Worm (Caenorhabditis elegans) whole organism, L1 larva: ENCODE data around the gene tsen-54.

ENCODE experiments used
- F16B12.6 ChIP-seq: fragments of 150-350 bp; optimal IDR thresholded peaks from 2 replicates; lab custom pipeline; 2014; ENCODE audit warnings: missing biosample characterization, missing genetic modification characterization
- Y116A8C.19 ChIP-seq: sonication (generic microtip); optimal IDR thresholded peaks from 2 replicates; lab custom pipeline; 2016; ENCODE audit warnings: missing compliant biosample characterization, missing genetic modification characterization, borderline replicate concordance
- alr-1 ChIP-seq: fragments of 200-800 bp; sonication (Bioruptor generic); optimal IDR thresholded peaks from 2 replicates; lab custom pipeline; 2018; ENCODE audit warnings: borderline replicate concordance, mild to moderate bottlenecking, missing genetic modification characterization, missing compliant biosample characterization
- aly-2 ChIP-seq: fragments of 150-350 bp; optimal IDR thresholded peaks from 2 replicates; lab custom pipeline; 2014; ENCODE audit warnings: missing biosample characterization, missing genetic modification characterization
- ama-1 ChIP-seq: fragments of 150-350 bp; optimal IDR thresholded peaks from 2 replicates; lab custom pipeline; 2014
- ceh-63 ChIP-seq: fragments of 200-800 bp; sonication (Bioruptor generic); optimal IDR thresholded peaks from 2 replicates; lab custom pipeline; 2018; ENCODE audit warnings: mild to moderate bottlenecking, missing genetic modification characterization, missing compliant biosample characterization
- ceh-82 ChIP-seq, 3 experiments: fragments of 150-350 bp in 1 of 3; sonication (generic microtip) in 2 of 3; optimal IDR thresholded peaks; 2 replicates each; lab custom pipeline; 2014 to 2017; ENCODE audit warnings: missing biosample characterization in 3 of 3, missing genetic modification characterization in 3 of 3
- ceh-88 ChIP-seq: fragments of 200-800 bp; sonication (Bioruptor generic); IDR thresholded peaks from 2 replicates; pipeline ENCODE4 v1.3.6; 2022; ENCODE audit warnings: missing genetic modification characterization, missing compliant biosample characterization
- dsc-1 ChIP-seq: sonication (generic microtip); optimal IDR thresholded peaks from 2 replicates; lab custom pipeline; 2016; ENCODE audit warnings: mild to moderate bottlenecking, missing genetic modification characterization, missing compliant biosample characterization
- efl-1 ChIP-seq, 4 experiments: fragments of 150-350 bp; optimal IDR thresholded peaks in 3 of 4; peaks in 1 of 4; 1 replicate in 1 of 4; 2 replicates in 3 of 4; lab custom pipeline; 2014; ENCODE audit warnings: missing biosample characterization in 2 of 4, missing genetic modification characterization in 2 of 4, missing genetic modification reagents in 2 of 4
- efl-3 ChIP-seq: fragments of 200-800 bp; sonication (Bioruptor generic); optimal IDR thresholded peaks from 2 replicates; lab custom pipeline; 2018; ENCODE audit warnings: mild to moderate bottlenecking, missing genetic modification characterization, missing compliant biosample characterization
- elt-2 ChIP-seq: sonication (generic microtip); optimal IDR thresholded peaks from 2 replicates; lab custom pipeline; 2016; ENCODE audit warnings: missing genetic modification characterization, mild to moderate bottlenecking, inconsistent platforms, missing compliant biosample characterization, missing genetic modification reagents
- elt-3 ChIP-seq, 6 experiments: fragments of 150-350 bp in 1 of 6; sonication (generic microtip); optimal IDR thresholded peaks; 2 replicates each; lab custom pipeline; 2017 to 2018; ENCODE audit warnings: missing biosample characterization in 6 of 6, missing genetic modification characterization in 6 of 6, inconsistent platforms in 1 of 6
- ets-5 ChIP-seq: fragments of 200-800 bp; sonication (Bioruptor generic); IDR thresholded peaks from 2 replicates; pipeline ENCODE4 v1.3.6; 2022; ENCODE audit warnings: missing genetic modification characterization, missing compliant biosample characterization
- fkh-4 ChIP-seq: sonication (generic microtip); optimal IDR thresholded peaks from 2 replicates; lab custom pipeline; 2016; ENCODE audit warnings: missing compliant biosample characterization, missing genetic modification characterization, borderline replicate concordance
- fkh-8 ChIP-seq: sonication (generic microtip); optimal IDR thresholded peaks from 2 replicates; lab custom pipeline; 2016; ENCODE audit warnings: mild to moderate bottlenecking, missing genetic modification characterization, missing compliant biosample characterization
- grh-1 ChIP-seq: fragments of 200-800 bp; sonication (Bioruptor generic); IDR thresholded peaks from 2 replicates; pipeline ENCODE4 v1.3.6; 2022; ENCODE audit warnings: missing genetic modification reagents, missing genetic modification characterization, missing compliant biosample characterization
- hlh-17 ChIP-seq: fragments of 200-800 bp; sonication (Bioruptor generic); optimal IDR thresholded peaks from 2 replicates; lab custom pipeline; 2018; ENCODE audit warnings: missing genetic modification characterization, mild to moderate bottlenecking, missing compliant biosample characterization, moderate library complexity, borderline replicate concordance
- irx-1 ChIP-seq: sonication (generic microtip); optimal IDR thresholded peaks from 2 replicates; lab custom pipeline; 2016; ENCODE audit warnings: missing genetic modification characterization, missing compliant biosample characterization
- jun-1 ChIP-seq: fragments of 150-350 bp; optimal IDR thresholded peaks from 2 replicates; lab custom pipeline; 2014; ENCODE audit warnings: missing biosample characterization, missing genetic modification reagents, missing genetic modification characterization
- lin-14 ChIP-seq: fragments of 200-800 bp; sonication (Bioruptor generic); optimal IDR thresholded peaks from 2 replicates; lab custom pipeline; 2018; ENCODE audit warnings: mild to moderate bottlenecking, missing genetic modification characterization, moderate library complexity, missing compliant biosample characterization
- lin-15B ChIP-seq: fragments of 150-350 bp; sonication (generic microtip); optimal IDR thresholded peaks from 3 replicates; lab custom pipeline; 2014; ENCODE audit warnings: missing biosample characterization, missing genetic modification characterization
- lir-3 ChIP-seq: sonication (generic microtip); optimal IDR thresholded peaks from 2 replicates; lab custom pipeline; 2016; ENCODE audit warnings: mild to moderate bottlenecking, missing genetic modification characterization, moderate library complexity, missing compliant biosample characterization; ENCODE audit not compliant: poor library complexity
- lsy-2 ChIP-seq, 2 experiments: fragments of 150-350 bp; optimal IDR thresholded peaks; 2 replicates each; lab custom pipeline; 2014; ENCODE audit warnings: missing biosample characterization in 2 of 2, missing genetic modification characterization in 2 of 2
- mab-9 ChIP-seq: fragments of 200-800 bp; sonication (Bioruptor generic); IDR thresholded peaks from 2 replicates; pipeline ENCODE4 v1.3.6; 2022; ENCODE audit warnings: missing genetic modification reagents, missing genetic modification characterization, missing compliant biosample characterization
- mef-2 ChIP-seq: fragments of 150-350 bp; optimal IDR thresholded peaks from 2 replicates; lab custom pipeline; 2014; ENCODE audit warnings: missing biosample characterization, missing genetic modification characterization
- mep-1 ChIP-seq: fragments of 150-350 bp; optimal IDR thresholded peaks from 2 replicates; lab custom pipeline; 2014; ENCODE audit warnings: missing biosample characterization, missing genetic modification characterization
- nhr-12 ChIP-seq: sonication (generic microtip); optimal IDR thresholded peaks from 2 replicates; lab custom pipeline; 2017; ENCODE audit warnings: missing biosample characterization, missing genetic modification characterization
- nhr-19 ChIP-seq: fragments of 200-800 bp; sonication (Bioruptor generic); conservative IDR thresholded peaks from 2 replicates; pipeline ENCODE4 v1.3.6; 2022; ENCODE audit warnings: missing genetic modification characterization, missing compliant biosample characterization
- nhr-20 ChIP-seq: sonication (generic microtip); optimal IDR thresholded peaks from 2 replicates; lab custom pipeline; 2016; ENCODE audit warnings: mild to moderate bottlenecking, missing genetic modification characterization, missing compliant biosample characterization
- nhr-237 ChIP-seq: fragments of 150-350 bp; optimal IDR thresholded peaks from 2 replicates; lab custom pipeline; 2014; ENCODE audit warnings: missing biosample characterization, missing genetic modification characterization
- nhr-28 ChIP-seq: fragments of 150-350 bp; optimal IDR thresholded peaks from 2 replicates; lab custom pipeline; 2014; ENCODE audit warnings: missing biosample characterization, missing genetic modification characterization
- nhr-71 ChIP-seq: sonication (generic microtip); optimal IDR thresholded peaks from 2 replicates; lab custom pipeline; 2016; ENCODE audit warnings: mild to moderate bottlenecking, missing genetic modification characterization, moderate library complexity, missing compliant biosample characterization
- nhr-77 ChIP-seq: fragments of 150-350 bp; optimal IDR thresholded peaks from 2 replicates; lab custom pipeline; 2014; ENCODE audit warnings: missing biosample characterization, missing genetic modification characterization
- nhr-85 ChIP-seq: sonication (generic microtip); peaks from one replicate; lab custom pipeline; 2016; ENCODE audit warnings: missing genetic modification characterization, inconsistent platforms, missing compliant biosample characterization
- nhr-90 ChIP-seq: sonication (generic microtip); optimal IDR thresholded peaks from 2 replicates; lab custom pipeline; 2016; ENCODE audit warnings: mild to moderate bottlenecking, missing genetic modification characterization, missing compliant biosample characterization; ENCODE audit not compliant: poor library complexity
- pag-3 ChIP-seq: sonication (generic microtip); optimal IDR thresholded peaks from 2 replicates; lab custom pipeline; 2017; ENCODE audit warnings: missing genetic modification characterization, mild to moderate bottlenecking, missing compliant biosample characterization, antibody characterized with exemption, borderline replicate concordance; ENCODE audit not compliant: insufficient read depth
- pax-3 ChIP-seq: fragments of 200-800 bp; sonication (Bioruptor generic); optimal IDR thresholded peaks from 2 replicates; lab custom pipeline; 2018; ENCODE audit warnings: mild to moderate bottlenecking, missing genetic modification characterization, moderate library complexity, missing compliant biosample characterization
- swsn-7 ChIP-seq: sonication (generic microtip); optimal IDR thresholded peaks from 2 replicates; lab custom pipeline; 2016; ENCODE audit warnings: missing genetic modification characterization, missing compliant biosample characterization
- tlp-1 ChIP-seq: fragments of 150-350 bp; optimal IDR thresholded peaks from 2 replicates; lab custom pipeline; 2014; ENCODE audit warnings: missing biosample characterization, missing genetic modification characterization
- unc-62 ChIP-seq: fragments of 150-350 bp; optimal IDR thresholded peaks from 2 replicates; lab custom pipeline; 2014; ENCODE audit warnings: missing biosample characterization, missing genetic modification reagents, missing genetic modification characterization
- unc-98 ChIP-seq: fragments of 200-800 bp; sonication (Bioruptor generic); IDR thresholded peaks from 2 replicates; pipeline ENCODE4 v1.3.6; 2022; ENCODE audit warnings: missing genetic modification characterization, missing compliant biosample characterization
- xbp-1 ChIP-seq: sonication (generic microtip); optimal IDR thresholded peaks from 2 replicates; lab custom pipeline; 2016; ENCODE audit warnings: missing genetic modification characterization, missing compliant biosample characterization
- zag-1 ChIP-seq: fragments of 150-350 bp; optimal IDR thresholded peaks from 2 replicates; lab custom pipeline; 2014; ENCODE audit warnings: missing biosample characterization, missing genetic modification characterization
- zip-4 ChIP-seq: fragments of 200-800 bp; sonication (Bioruptor generic); optimal IDR thresholded peaks from 2 replicates; lab custom pipeline; 2018; ENCODE audit warnings: mild to moderate bottlenecking, missing genetic modification characterization, moderate library complexity, missing compliant biosample characterization
- ztf-11 ChIP-seq, 2 experiments: sonication (generic microtip); optimal IDR thresholded peaks; 2 replicates each; lab custom pipeline; 2016 to 2017; ENCODE audit warnings: missing genetic modification characterization in 2 of 2, missing biosample characterization in 1 of 2, missing compliant biosample characterization in 1 of 2
- ztf-4 ChIP-seq: fragments of 150-350 bp; optimal IDR thresholded peaks from 2 replicates; lab custom pipeline; 2014; ENCODE audit warnings: missing biosample characterization, missing genetic modification characterization

tsen-54 gene

ce11 chrIV:1906697-1907096, 41.3 kb upstream of the tsen-54 start:
- TF ChIP-seq pag-3 (no peak), hlh-17 (GFP tag; lab: Kevin White, UChicago) (no peak), nhr-71 (tag; lab: Kevin White, UChicago) (peak; percentile 4), elt-2 (tag; lab: Kevin White, UChicago) (no peak), lin-14 (GFP tag; lab: Kevin White, UChicago) (peak; percentile 58), aly-2 (tag; lab: Kevin White, UChicago) (no peak), tlp-1 (no peak), fkh-4 (tag; lab: Kevin White, UChicago) (no peak), pax-3 (no peak)

ce11 chrIV:1908467-1908866, 39.5 kb upstream of the tsen-54 start:
- no peak for TF ChIP-seq nhr-12 (tag; lab: Kevin White, UChicago)
- TF ChIP-seq nhr-28 (tag; lab: Kevin White, UChicago): no peak
- no peak for TF ChIP-seq mab-9 (GFP tag; lab: Robert Waterston, UW)
- peak; percentile 12 for TF ChIP-seq fkh-8 (tag; lab: Kevin White, UChicago)
- no peak for TF ChIP-seq ztf-11 (tag; optimal IDR thresholded peaks at IDR 0.05; lab: Kevin White, UChicago)
- peak; percentile 10 for TF ChIP-seq lin-14 (GFP tag; lab: Kevin White, UChicago)
- TF ChIP-seq elt-3 (tag; optimal IDR thresholded peaks at IDR 0.05; lab: Kevin White, UChicago): no peak

ce11 chrIV:1908921-1909320, 39.1 kb upstream of the tsen-54 start:
- TF ChIP-seq ceh-88 (GFP tag; lab: Robert Waterston, UW) (no peak), nhr-71 (tag; lab: Kevin White, UChicago) (no peak), nhr-90 (tag; lab: Kevin White, UChicago) (no peak), nhr-237 (tag; lab: Kevin White, UChicago) (no peak), lir-3 (tag; lab: Kevin White, UChicago) (no peak), alr-1 (tag; lab: Kevin White, UChicago) (no peak), jun-1 (tag; lab: Kevin White, UChicago) (no peak), efl-1 (optimal IDR thresholded peaks at IDR 0.05; lab: Kevin White, UChicago) (no peak), efl-1 (GFP tag; optimal IDR thresholded peaks at IDR 0.05 in 1 of 2; lab: Kevin White, UChicago) (no peak), unc-98 (GFP tag; lab: Robert Waterston, UW) (no peak), ceh-82 (tag; optimal IDR thresholded peaks at IDR 0.05; lab: Kevin White, UChicago) (no peak), nhr-19 (no peak), irx-1 (tag; lab: Kevin White, UChicago) (no peak), F16B12.6 (tag; lab: Kevin White, UChicago) (no peak), lsy-2 (tag; optimal IDR thresholded peaks at IDR 0.05; lab: Kevin White, UChicago) (no peak), swsn-7 (no peak), grh-1 (no peak), mep-1 (tag; lab: Kevin White, UChicago) (no peak), nhr-77 (tag; lab: Kevin White, UChicago) (no peak), pax-3 (no peak), ets-5 (GFP tag; lab: Robert Waterston, UW) (no peak)

- TF ChIP-seq ceh-63 (GFP tag; lab: Kevin White, UChicago) (no peak), lin-15B (tag; lab: Kevin White, UChicago) (no peak), ztf-4 (tag; lab: Kevin White, UChicago) (no peak), irx-1 (tag; lab: Kevin White, UChicago) (peak; percentile 16), xbp-1 (no peak), unc-62 (GFP tag; lab: Kevin White, UChicago) (no peak), nhr-20 (peak; percentile 17), fkh-4 (tag; lab: Kevin White, UChicago) (no peak), Y116A8C.19 (tag; lab: Kevin White, UChicago) (no peak), zip-4 (no peak), nhr-71 (tag; lab: Kevin White, UChicago) (peak; percentile 10), dsc-1 (tag; lab: Kevin White, UChicago) (no peak), nhr-85 (tag; lab: Kevin White, UChicago) (peak; percentile 96), ama-1 (lab: Kevin White, UChicago) (no peak), efl-3 (GFP tag; lab: Kevin White, UChicago) (peak; percentile 78), nhr-28 (tag; lab: Kevin White, UChicago) (no peak), mef-2 (no peak), lin-14 (GFP tag; lab: Kevin White, UChicago) (peak; percentile 80), zag-1 (tag; lab: Kevin White, UChicago) (no peak), grh-1 (peak; percentile 29; the same call in 1 of the 2 replicates)
Observed at ce11 chrIV:1911273-1911672, 36.7 kb upstream of the tsen-54 start.
